Fruit fly (Drosophila melanogaster): ENCODE results near the gene pum.

The pum gene

dm6 chr3R:9224807-9225206 is 12.7 kb downstream of the pum start (continued):
- TF ChIP-seq gro (GFP tag; optimal IDR thresholded peaks at IDR 0.05) (no peak), scrt (GFP tag; optimal IDR thresholded peaks at IDR 0.05) (peak; percentile 38), CG1647 (GFP tag; optimal IDR thresholded peaks at IDR 0.05) (no peak), CG9817 (tag; optimal IDR thresholded peaks at IDR 0.05) (peak; percentile 42), lola (GFP tag; optimal IDR thresholded peaks at IDR 0.05) (peak in 1 of 3 experiments; percentile 53), stc (GFP tag; IDR thresholded peaks at IDR 0.05) (peak; percentile 76), dati (GFP tag; IDR thresholded peaks at IDR 0.05) (no peak), trh (GFP tag; optimal IDR thresholded peaks at IDR 0.05) (peak; percentile 19), esg (GFP tag; conservative IDR thresholded peaks at IDR 0.05) (peak; percentile 60), Sin3A (optimal IDR thresholded peaks at IDR 0.05) (no peak), CG7556 (GFP tag; optimal IDR thresholded peaks at IDR 0.05) (peak; percentile 64), Vsx1 (GFP tag; optimal IDR thresholded peaks at IDR 0.05) (peak; percentile 16), CG4328 (GFP tag; optimal IDR thresholded peaks at IDR 0.05) (no peak), CG12155 (GFP tag; optimal IDR thresholded peaks at IDR 0.05) (peak; percentile 54), CG11695 (GFP tag; IDR thresholded peaks at IDR 0.05) (peak; percentile 87), br (optimal IDR thresholded peaks at IDR 0.05) (no peak), klu (GFP tag; IDR thresholded peaks at IDR 0.05) (peak; percentile 42; the same call in 1 of the 2 replicates), rib (GFP tag; IDR thresholded peaks at IDR 0.05) (no peak), CG8281 (tag; optimal IDR thresholded peaks at IDR 0.05) (peak; percentile 35), CG2202 (tag; optimal IDR thresholded peaks at IDR 0.05) (no peak), maf-S (GFP tag; optimal IDR thresholded peaks at IDR 0.05) (peak; percentile 27), hb (GFP tag; IDR thresholded peaks at IDR 0.05; ENCODE audit: partially characterized antibody) (no peak), CG18011 (GFP tag; optimal IDR thresholded peaks at IDR 0.05) (no peak), ERR (GFP tag; optimal IDR thresholded peaks at IDR 0.05) (no peak), shn (GFP tag; optimal IDR thresholded peaks at IDR 0.05) (peak; percentile 39), MTF-1 (GFP tag; optimal IDR thresholded peaks at IDR 0.05; ENCODE audit: borderline replicate concordance) (no peak), gem (tag; optimal IDR thresholded peaks at IDR 0.05) (peak; percentile 88), CG31365 (tag; optimal IDR thresholded peaks at IDR 0.05) (no peak), kay (GFP tag; optimal IDR thresholded peaks at IDR 0.05) (peak; percentile 47), Ravus (GFP tag; IDR thresholded peaks at IDR 0.05) (peak; percentile 27), Sry-β (GFP tag; optimal IDR thresholded peaks at IDR 0.05) (no peak), CG1832 (GFP tag; optimal IDR thresholded peaks at IDR 0.05) (no peak), CG2116 (GFP tag; optimal IDR thresholded peaks at IDR 0.05) (peak; percentile 26), CG18599 (GFP tag; optimal IDR thresholded peaks at IDR 0.05) (peak; percentile 66), CG17568 (GFP tag; optimal IDR thresholded peaks at IDR 0.05) (peak; percentile 21), CG11560 (tag; IDR thresholded peaks at IDR 0.05) (no peak), GATAe (GFP tag; conservative IDR thresholded peaks at IDR 0.05) (no peak), sna (GFP tag; IDR thresholded peaks at IDR 0.05; ENCODE audit: partially characterized antibody) (no peak), CG8388 (GFP tag; optimal IDR thresholded peaks at IDR 0.05) (peak; percentile 69), CG14965 (GFP tag; optimal IDR thresholded peaks at IDR 0.05; ENCODE audit: borderline replicate concordance) (no peak), kah (GFP tag; optimal IDR thresholded peaks at IDR 0.05) (peak; percentile 53), Hr3 (GFP tag; optimal IDR thresholded peaks at IDR 0.05) (peak; percentile 77), CG1792 (GFP tag; optimal IDR thresholded peaks at IDR 0.05) (peak; percentile 26), peb (GFP tag; IDR thresholded peaks at IDR 0.05) (no peak), HLHmδ (GFP tag; optimal IDR thresholded peaks at IDR 0.05) (no peak), Doc3 (GFP tag; IDR thresholded peaks at IDR 0.05; ENCODE audit: partially characterized antibody) (no peak), chinmo (GFP tag; IDR thresholded peaks at IDR 0.05; ENCODE audit: partially characterized antibody) (no peak), bsh (GFP tag; optimal IDR thresholded peaks at IDR 0.05) (peak in 1 of 2 experiments; percentile 82), aop (GFP tag; IDR thresholded peaks at IDR 0.05) (no peak), fd3F (GFP tag; optimal IDR thresholded peaks at IDR 0.05) (peak; percentile 39), CG11085 (GFP tag; IDR thresholded peaks at IDR 0.05) (peak; percentile 36; the same call in 1 of the 2 replicates)
